Worm (Caenorhabditis elegans) whole organism, young adult: ENCODE data around the gene F58B3.4.

Source experiments
- B0019.2 ChIP-seq: fragments of 200-800 bp; sonication (Bioruptor generic); conservative IDR thresholded peaks from 2 replicates; pipeline ENCODE4 v1.3.6; 2022; ENCODE audit warnings: missing genetic modification reagents, missing genetic modification characterization, missing compliant biosample characterization
- B0261.1 ChIP-seq: sonication (generic microtip); optimal IDR thresholded peaks from 2 replicates; lab custom pipeline; 2016; ENCODE audit warnings: mild to moderate bottlenecking, missing genetic modification characterization, moderate library complexity, missing compliant biosample characterization
- D2030.7 ChIP-seq: fragments of 200-800 bp; sonication (Bioruptor generic); IDR thresholded peaks from 2 replicates; pipeline ENCODE4 v1.3.6; 2022; ENCODE audit warnings: missing genetic modification reagents, missing genetic modification characterization, missing compliant biosample characterization
- F33H1.4 ChIP-seq: fragments of 200-800 bp; sonication (Bioruptor generic); IDR thresholded peaks from 2 replicates; pipeline ENCODE4 v1.3.6; 2022; ENCODE audit warnings: missing genetic modification reagents, missing genetic modification characterization, missing compliant biosample characterization
- Y53F4B.3 ChIP-seq: fragments of 200-800 bp; sonication (Bioruptor generic); IDR thresholded peaks from 2 replicates; pipeline ENCODE4 v1.3.6; 2022; ENCODE audit warnings: missing genetic modification reagents, missing genetic modification characterization, missing compliant biosample characterization
- hmg-1.2 ChIP-seq: fragments of 200-800 bp; sonication (Bioruptor generic); IDR thresholded peaks from 2 replicates; pipeline ENCODE4 v1.3.6; 2022; ENCODE audit warnings: missing genetic modification reagents, missing genetic modification characterization, missing compliant biosample characterization
- let-607 ChIP-seq, 2 experiments: fragments of 200-800 bp in 1 of 2; sonication (Bioruptor generic) in 1 of 2; sonication (generic microtip) in 1 of 2; optimal IDR thresholded peaks; 2 replicates each; lab custom pipeline; 2016 to 2018; ENCODE audit warnings: mild to moderate bottlenecking in 2 of 2, missing compliant biosample characterization in 2 of 2, missing genetic modification characterization in 2 of 2, moderate library complexity in 2 of 2, missing genotype in 1 of 2
- mcd-1 ChIP-seq: fragments of 200-800 bp; sonication (Bioruptor generic); IDR thresholded peaks from 2 replicates; pipeline ENCODE4 v1.3.6; 2022; ENCODE audit warnings: missing genetic modification reagents, missing genetic modification characterization, missing compliant biosample characterization
- nfya-1 ChIP-seq: sonication (generic microtip); optimal IDR thresholded peaks from 2 replicates; lab custom pipeline; 2017; ENCODE audit warnings: antibody characterized with exemption, missing compliant biosample characterization, missing genetic modification characterization, borderline replicate concordance; ENCODE audit not compliant: insufficient read depth
- nhr-27 ChIP-seq: fragments of 200-800 bp; sonication (Bioruptor generic); optimal IDR thresholded peaks from 2 replicates; lab custom pipeline; 2018; ENCODE audit warnings: mild to moderate bottlenecking, missing genetic modification characterization, moderate library complexity, missing compliant biosample characterization
- nhr-90 ChIP-seq: sonication (generic microtip); optimal IDR thresholded peaks from 2 replicates; lab custom pipeline; 2016; ENCODE audit warnings: missing genotype, mild to moderate bottlenecking, missing genetic modification characterization, missing compliant biosample characterization
- tlf-1 ChIP-seq: fragments of 200-800 bp; sonication (Bioruptor generic); optimal IDR thresholded peaks from 2 replicates; lab custom pipeline; 2018; ENCODE audit warnings: mild to moderate bottlenecking, missing genetic modification characterization, missing compliant biosample characterization
- unc-62 ChIP-seq: fragments of 150-350 bp; optimal IDR thresholded peaks from 2 replicates; lab custom pipeline; 2014; ENCODE audit warnings: missing biosample characterization, missing genetic modification reagents, missing genetic modification characterization

DNA sequence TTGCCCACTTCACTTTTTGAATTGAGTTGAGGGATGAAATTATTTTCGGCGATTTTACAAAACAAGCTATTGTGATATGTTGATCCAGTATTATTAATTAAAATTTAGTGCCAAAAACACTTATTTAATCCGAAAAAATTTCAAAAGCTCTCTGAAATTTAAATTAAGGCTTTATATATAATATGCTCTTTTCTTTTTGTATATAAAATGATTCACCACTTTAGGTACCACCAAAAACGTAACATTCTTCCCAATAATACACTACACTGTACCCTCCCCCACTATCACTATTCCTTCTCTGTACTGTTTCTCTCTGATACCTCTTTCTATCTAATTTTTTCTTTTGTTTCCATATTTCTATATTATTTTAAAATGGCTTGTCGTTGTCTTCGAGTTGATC, 12.2 kb upstream of the F58B3.4 start, which contains the start of gene prx-2:
- TF ChIP-seq nhr-27 (tag; lab: Kevin White, UChicago) (no peak), nhr-90 (no peak), let-607 (tag; optimal IDR thresholded peaks at IDR 0.05; lab: Kevin White, UChicago) (no peak), D2030.7 (GFP tag; lab: Robert Waterston, UW) (no peak), Y53F4B.3 (GFP tag; lab: Robert Waterston, UW) (no peak), tlf-1 (GFP tag; lab: Kevin White, UChicago) (no peak), mcd-1 (GFP tag; lab: Robert Waterston, UW) (no peak), B0019.2 (GFP tag; lab: Robert Waterston, UW) (no peak), unc-62 (GFP tag; lab: Kevin White, UChicago) (no peak), B0261.1 (tag; lab: Kevin White, UChicago) (no peak), hmg-1.2 (GFP tag; lab: Robert Waterston, UW) (no peak), nfya-1 (no peak), F33H1.4 (no peak)
